Worm (Caenorhabditis elegans) whole organism, L2 larva: ENCODE data around the gene F28H6.7.

ENCODE experiments used
- ama-1 ChIP-seq: fragments of 150-350 bp; optimal IDR thresholded peaks from 2 replicates; lab custom pipeline; 2018; ENCODE audit warnings: inconsistent platforms
- dmd-4 ChIP-seq: sonication (generic microtip); optimal IDR thresholded peaks from 2 replicates; lab custom pipeline; 2017; ENCODE audit warnings: missing biosample characterization, missing genetic modification characterization
- mbf-1 ChIP-seq: sonication (generic microtip); optimal IDR thresholded peaks from 2 replicates; lab custom pipeline; 2017; ENCODE audit warnings: missing biosample characterization, missing genetic modification characterization
- nhr-11 ChIP-seq: fragments of 150-350 bp; optimal IDR thresholded peaks from 2 replicates; lab custom pipeline; 2014; ENCODE audit warnings: missing biosample characterization, missing genetic modification characterization
- nhr-12 ChIP-seq: fragments of 150-350 bp; optimal IDR thresholded peaks from 2 replicates; lab custom pipeline; 2014; ENCODE audit warnings: missing biosample characterization, missing genetic modification characterization
- nhr-129 ChIP-seq: fragments of 150-350 bp; optimal IDR thresholded peaks from 2 replicates; lab custom pipeline; 2014; ENCODE audit warnings: missing biosample characterization, missing genetic modification characterization
- nhr-21 ChIP-seq: fragments of 150-350 bp; optimal IDR thresholded peaks from 2 replicates; lab custom pipeline; 2014; ENCODE audit warnings: missing biosample characterization, missing genetic modification characterization
- nhr-25 ChIP-seq: fragments of 150-350 bp; sonication (generic microtip); optimal IDR thresholded peaks from 3 replicates; lab custom pipeline; 2014; ENCODE audit warnings: missing biosample characterization, missing genetic modification characterization
- nhr-6 ChIP-seq: fragments of 150-350 bp; optimal IDR thresholded peaks from 2 replicates; lab custom pipeline; 2014; ENCODE audit warnings: missing biosample characterization, missing genetic modification characterization
- peb-1 ChIP-seq: fragments of 150-350 bp; optimal IDR thresholded peaks from 2 replicates; lab custom pipeline; 2014; ENCODE audit warnings: missing biosample characterization, missing genetic modification characterization
- sem-4 ChIP-seq: fragments of 150-350 bp; optimal IDR thresholded peaks from 2 replicates; lab custom pipeline; 2014; ENCODE audit warnings: missing biosample characterization, missing genetic modification reagents, missing genetic modification characterization
- snpc-4 ChIP-seq: fragments of 150-350 bp; optimal IDR thresholded peaks from 2 replicates; lab custom pipeline; 2014; ENCODE audit warnings: missing biosample characterization, missing genetic modification characterization
- unc-39 ChIP-seq: fragments of 150-350 bp; optimal IDR thresholded peaks from 2 replicates; lab custom pipeline; 2014; ENCODE audit warnings: missing biosample characterization, missing genetic modification characterization
- ztf-1 ChIP-seq: fragments of 200-800 bp; sonication (Bioruptor generic); conservative IDR thresholded peaks from 2 replicates; pipeline ENCODE4 v1.3.6; 2022; ENCODE audit warnings: missing genetic modification characterization, missing compliant biosample characterization

F28H6.7 gene

DNA sequence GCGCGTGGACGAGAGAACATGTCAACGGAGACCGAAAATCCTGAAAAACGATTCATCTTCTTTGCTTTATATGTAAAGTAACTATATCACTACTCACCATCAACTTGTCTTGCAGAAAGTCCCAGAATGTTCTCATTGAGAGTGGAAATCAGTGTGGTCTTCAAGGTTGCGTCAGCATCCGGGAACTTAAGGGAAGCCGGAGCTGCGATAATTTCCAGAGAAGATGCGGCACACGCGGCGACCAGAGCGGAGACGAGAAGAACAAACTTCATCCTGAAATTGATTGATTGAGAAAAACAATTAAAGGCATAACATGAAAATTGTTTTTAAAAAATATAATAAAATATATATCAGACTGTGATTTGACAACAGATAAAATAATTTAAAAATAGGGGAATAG, 48.3 kb downstream of the F28H6.7 start, which contains the start of gene vha-20:
TSS of gene vha-20 (minus strand) at position 273 of the 400 bp plus-strand sequence.
- TF ChIP-seq ama-1 (lab: Kevin White, UChicago) (peak; percentile 51), unc-39 (tag; lab: Kevin White, UChicago) (no peak), dmd-4 (tag; lab: Kevin White, UChicago) (no peak), nhr-6 (tag; lab: Kevin White, UChicago) (no peak), nhr-21 (tag; lab: Kevin White, UChicago) (no peak), mbf-1 (tag; lab: Kevin White, UChicago) (no peak), nhr-25 (tag; lab: Kevin White, UChicago) (no peak)

DNA sequence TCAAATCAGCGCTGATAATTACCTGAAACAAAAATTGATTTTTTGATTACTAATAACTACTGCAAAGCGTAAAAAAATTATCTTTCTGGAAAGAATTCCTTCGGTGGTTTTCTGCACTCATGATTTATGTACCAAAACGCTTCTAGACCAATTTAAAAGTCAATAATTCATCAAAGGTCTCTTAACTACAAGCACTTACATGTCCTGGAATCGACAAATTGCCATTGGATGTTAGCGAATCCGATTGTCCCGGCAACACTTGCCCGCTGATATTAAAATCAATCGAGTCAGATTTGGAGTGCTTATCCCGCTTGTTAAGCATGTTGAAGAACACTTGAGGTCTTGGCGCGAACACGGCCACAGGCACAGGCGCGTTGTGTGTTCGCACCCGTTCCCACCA, 49.2 kb downstream of the F28H6.7 start:
- TF ChIP-seq peb-1: no peak
- TF ChIP-seq ztf-1 (GFP tag; lab: Robert Waterston, UW): no peak
- no peak for TF ChIP-seq ama-1 (lab: Kevin White, UChicago)
- no peak for TF ChIP-seq nhr-11
- TF ChIP-seq sem-4 (tag; lab: Kevin White, UChicago): no peak
- TF ChIP-seq snpc-4 (tag; lab: Kevin White, UChicago): no peak
- no peak for TF ChIP-seq nhr-129 (tag; lab: Kevin White, UChicago)
- TF ChIP-seq nhr-12 (tag; lab: Kevin White, UChicago): no peak
